Fruit fly (Drosophila melanogaster) whole organism: ENCODE measurements around the gene CG43295.

Source experiments
- CG8478 ChIP-seq: fragments of >200 bp; optimal IDR thresholded peaks from 2 replicates; lab custom pipeline; 2018; ENCODE audit warnings: inconsistent platforms
- EcR ChIP-seq, 2 experiments: fragments of >200 bp; optimal IDR thresholded peaks; 2 replicates each; lab custom pipeline; 2017; ENCODE audit warnings: missing biosample characterization in 2 of 2, missing genetic modification characterization in 2 of 2, missing genetic modification reagents in 2 of 2
- pan ChIP-seq: fragments of >200 bp; optimal IDR thresholded peaks from 2 replicates; lab custom pipeline; 2017
- psq ChIP-seq: fragments of >200 bp; optimal IDR thresholded peaks from 2 replicates; lab custom pipeline; 2017

dm6 chr3L:16145282-16145681 is 39.6 kb downstream of the CG43295 start:
- TF ChIP-seq pan (lab: Kevin White, UChicago) (no peak), CG8478 (lab: Kevin White, UChicago) (no peak), psq (no peak), EcR (GFP tag; optimal IDR thresholded peaks at IDR 0.05; lab: Kevin White, UChicago) (no peak)
